Fruit fly (Drosophila melanogaster) whole organism, pupa: Measurements from ENCODE around the gene CG17375.

Experiments used
- CG15710 ChIP-seq: fragments of 200-800 bp; sonication (Bioruptor generic); optimal IDR thresholded peaks from 2 replicates; lab custom pipeline; 2018; ENCODE audit warnings: missing biosample characterization, mild to moderate bottlenecking, missing genetic modification characterization, moderate library complexity
- CG17806 ChIP-seq: fragments of 200-800 bp; sonication (Bioruptor generic); optimal IDR thresholded peaks from 2 replicates; lab custom pipeline; 2018; ENCODE audit warnings: missing biosample characterization, mild to moderate bottlenecking, missing genetic modification characterization, moderate library complexity
- CG4496 ChIP-seq: fragments of 200-800 bp; sonication (Bioruptor generic); IDR thresholded peaks from 3 replicates; pipeline ENCODE4 v1.3.6; 2022; ENCODE audit warnings: missing biosample characterization, missing genetic modification characterization
- CG8301 ChIP-seq: fragments of 200-800 bp; sonication (Bioruptor generic); optimal IDR thresholded peaks from 2 replicates; lab custom pipeline; 2018; ENCODE audit warnings: missing biosample characterization, mild to moderate bottlenecking, missing genetic modification characterization
- CG9948 ChIP-seq: fragments of 200-800 bp; sonication (Bioruptor generic); optimal IDR thresholded peaks from 2 replicates; lab custom pipeline; 2018; ENCODE audit warnings: missing biosample characterization, mild to moderate bottlenecking, missing genetic modification characterization, moderate library complexity
- EcR ChIP-seq: fragments of 200-800 bp; sonication (Bioruptor generic); optimal IDR thresholded peaks from 3 replicates; lab custom pipeline; 2019; ENCODE audit warnings: missing biosample characterization, missing genetic modification characterization, mild to moderate bottlenecking, moderate library complexity, missing genetic modification reagents
- Ets98B ChIP-seq: fragments of 200-800 bp; sonication (Bioruptor generic); IDR thresholded peaks from 2 replicates; pipeline ENCODE4 v1.3.6; 2022; ENCODE audit warnings: missing biosample characterization, missing genetic modification characterization
- Pif1B ChIP-seq: fragments of 200-800 bp; sonication (Bioruptor generic); optimal IDR thresholded peaks from 3 replicates; lab custom pipeline; 2016; ENCODE audit warnings: missing biosample characterization, missing genetic modification characterization
- fd96Ca ChIP-seq: fragments of 200-800 bp; sonication (Bioruptor generic); IDR thresholded peaks from 3 replicates; pipeline ENCODE4 v1.3.6; 2022; ENCODE audit warnings: missing biosample characterization, missing genetic modification characterization
- rn ChIP-seq: fragments of 200-800 bp; sonication (Bioruptor generic); IDR thresholded peaks from 2 replicates; pipeline ENCODE4 v1.3.6; 2022; ENCODE audit warnings: missing biosample characterization, missing genetic modification characterization

DNA sequence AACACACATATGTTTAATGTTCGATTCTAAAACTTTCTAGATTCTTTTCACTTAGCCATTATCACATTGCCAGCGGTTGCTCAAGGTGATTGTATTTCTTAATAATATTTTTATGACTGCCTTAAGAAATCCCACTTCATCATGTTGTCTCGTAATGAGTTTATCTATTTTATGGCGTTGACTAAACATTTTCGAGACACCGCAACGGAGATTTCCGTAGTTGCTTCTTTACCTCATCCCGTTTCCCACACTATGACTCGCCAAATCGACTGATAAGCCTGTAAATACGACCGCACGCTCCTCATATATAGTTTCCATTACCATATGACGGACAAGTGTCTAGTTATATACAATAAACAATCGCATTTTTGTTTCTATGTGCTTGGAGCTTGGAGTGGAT is 20.0 kb downstream of the CG17375 start:
- TF ChIP-seq Ets98B (no peak), rn (GFP tag; lab: Robert Waterston, UW) (no peak), CG17806 (tag; lab: Kevin White, UChicago) (no peak), Pif1B (GFP tag; lab: Kevin White, UChicago) (no peak), CG4496 (GFP tag; lab: Robert Waterston, UW) (no peak), EcR (GFP tag; lab: Kevin White, UChicago) (no peak), fd96Ca (GFP tag; lab: Robert Waterston, UW) (no peak), CG15710 (tag; lab: Kevin White, UChicago) (no peak), CG9948 (tag; lab: Kevin White, UChicago) (no peak), CG8301 (no peak)
